Fruit fly (Drosophila melanogaster) S2 (cell line): ENCODE measurements around the gene CG44261.

ENCODE experiments used
- CG8478 ChIP-seq: fragments of >200 bp; optimal IDR thresholded peaks from 2 replicates; lab custom pipeline; 2018
- CTCF ChIP-seq, 2 experiments: fragments of >200 bp; optimal IDR thresholded peaks; 2 replicates each; lab custom pipeline; 2018

dm6 chr3R:9363066-9363719, 44.8 kb downstream of the CG44261 start, which contains the start of gene CG18473:
- no peak for TF ChIP-seq CG8478 (lab: Kevin White, UChicago)
- TF ChIP-seq CTCF (optimal IDR thresholded peaks at IDR 0.05; lab: Kevin White, UChicago): no peak
